Worm (Caenorhabditis elegans) whole organism, midembryonic: ENCODE measurements around the gene col-148.

Experiments used
- T22C8.4 ChIP-seq: fragments of 200-800 bp; sonication (Bioruptor generic); IDR thresholded peaks from 2 replicates; pipeline ENCODE4 v1.3.6; 2022; ENCODE audit warnings: missing genetic modification characterization, missing compliant biosample characterization
- cog-1 ChIP-seq: sonication (generic microtip); optimal IDR thresholded peaks from 2 replicates; lab custom pipeline; 2016; ENCODE audit warnings: missing genetic modification characterization, missing compliant biosample characterization
- flt-1 ChIP-seq: fragments of 200-800 bp; sonication (Bioruptor generic); IDR thresholded peaks from 2 replicates; pipeline ENCODE4 v1.3.6; 2022; ENCODE audit warnings: missing genetic modification characterization, missing compliant biosample characterization
- klf-2 ChIP-seq: fragments of 200-800 bp; sonication (Bioruptor generic); conservative IDR thresholded peaks from 2 replicates; pipeline ENCODE4 v1.3.6; 2022; ENCODE audit warnings: missing genetic modification reagents, missing genetic modification characterization, missing compliant biosample characterization
- med-1 ChIP-seq: sonication (generic microtip); optimal IDR thresholded peaks from 2 replicates; lab custom pipeline; 2017; ENCODE audit warnings: missing genetic modification characterization, mild to moderate bottlenecking, missing compliant biosample characterization, antibody characterized with exemption, missing genetic modification reagents; ENCODE audit not compliant: insufficient read depth
- ref-1 ChIP-seq: fragments of 200-800 bp; sonication (Bioruptor generic); conservative IDR thresholded peaks from 2 replicates; pipeline ENCODE4 v1.3.6; 2022; ENCODE audit warnings: missing genetic modification reagents, missing genetic modification characterization, missing compliant biosample characterization
- tab-1 ChIP-seq: fragments of 200-800 bp; sonication (Bioruptor generic); IDR thresholded peaks from 2 replicates; pipeline ENCODE4 v1.3.6; 2022; ENCODE audit warnings: missing genetic modification characterization, missing compliant biosample characterization
- ztf-23 ChIP-seq: fragments of 200-800 bp; sonication (Bioruptor generic); IDR thresholded peaks from 2 replicates; pipeline ENCODE4 v1.3.6; 2022; ENCODE audit warnings: missing genetic modification reagents, missing genetic modification characterization, missing compliant biosample characterization
- ztf-29 ChIP-seq: fragments of 200-800 bp; sonication (Bioruptor generic); IDR thresholded peaks from 2 replicates; pipeline ENCODE4 v1.3.6; 2022; ENCODE audit warnings: missing genetic modification reagents, missing genetic modification characterization, missing compliant biosample characterization

ce11 chrV:10204863-10205338, 36.7 kb upstream of the col-148 start, which contains the start of the genes ZK856.19 and ZK856.11:
- TF ChIP-seq ztf-23 (GFP tag; lab: Robert Waterston, UW) (no peak), cog-1 (tag; lab: Kevin White, UChicago) (no peak), klf-2 (no peak), ztf-29 (no peak), med-1 (no peak), flt-1 (GFP tag; lab: Robert Waterston, UW) (no peak), ref-1 (GFP tag; lab: Robert Waterston, UW) (no peak), T22C8.4 (GFP tag; lab: Robert Waterston, UW) (no peak), tab-1 (GFP tag; lab: Robert Waterston, UW) (no peak)
